Worm (Caenorhabditis elegans) whole organism, young adult: ENCODE results near the gene srbc-59.

ENCODE experiments used
- T26A5.8 ChIP-seq: sonication (generic microtip); optimal IDR thresholded peaks from 2 replicates; lab custom pipeline; 2016; ENCODE audit warnings: missing genetic modification characterization, missing compliant biosample characterization
- Y95B8A.8 ChIP-seq: fragments of 200-800 bp; sonication (Bioruptor generic); IDR thresholded peaks from 2 replicates; pipeline ENCODE4 v1.3.6; 2022; ENCODE audit warnings: missing genetic modification reagents, missing genetic modification characterization, missing compliant biosample characterization
- cebp-2 ChIP-seq: fragments of 200-800 bp; sonication (Bioruptor generic); IDR thresholded peaks from 2 replicates; pipeline ENCODE4 v1.3.6; 2022; ENCODE audit warnings: missing genetic modification characterization, missing compliant biosample characterization
- hsf-1 ChIP-seq: fragments of 200-800 bp; sonication (Bioruptor generic); IDR thresholded peaks from 2 replicates; pipeline ENCODE4 v1.3.6; 2022; ENCODE audit warnings: missing genetic modification reagents, missing genetic modification characterization, missing compliant biosample characterization
- mel-28 ChIP-seq: sonication (generic microtip); optimal IDR thresholded peaks from 2 replicates; lab custom pipeline; 2016; ENCODE audit warnings: borderline replicate concordance, mild to moderate bottlenecking, missing genetic modification characterization, missing compliant biosample characterization
- mxl-1 ChIP-seq: sonication (generic microtip); optimal IDR thresholded peaks from 2 replicates; lab custom pipeline; 2016; ENCODE audit warnings: missing genetic modification characterization, missing compliant biosample characterization
- snpc-4 ChIP-seq, 5 experiments: fragments of 150-350 bp in 1 of 5; sonication (generic microtip) in 4 of 5; optimal IDR thresholded peaks; 2 replicates each; lab custom pipeline; 2014 to 2018; ENCODE audit warnings: missing genetic modification characterization in 5 of 5, missing biosample characterization in 3 of 5, antibody characterized with exemption in 2 of 5, mild to moderate bottlenecking in 2 of 5, missing compliant biosample characterization in 2 of 5, missing genotype in 2 of 5, moderate library complexity in 2 of 5, missing genetic modification reagents in 1 of 5
- unc-62 ChIP-seq: fragments of 150-350 bp; optimal IDR thresholded peaks from 2 replicates; lab custom pipeline; 2014; ENCODE audit warnings: missing biosample characterization, missing genetic modification reagents, missing genetic modification characterization

DNA sequence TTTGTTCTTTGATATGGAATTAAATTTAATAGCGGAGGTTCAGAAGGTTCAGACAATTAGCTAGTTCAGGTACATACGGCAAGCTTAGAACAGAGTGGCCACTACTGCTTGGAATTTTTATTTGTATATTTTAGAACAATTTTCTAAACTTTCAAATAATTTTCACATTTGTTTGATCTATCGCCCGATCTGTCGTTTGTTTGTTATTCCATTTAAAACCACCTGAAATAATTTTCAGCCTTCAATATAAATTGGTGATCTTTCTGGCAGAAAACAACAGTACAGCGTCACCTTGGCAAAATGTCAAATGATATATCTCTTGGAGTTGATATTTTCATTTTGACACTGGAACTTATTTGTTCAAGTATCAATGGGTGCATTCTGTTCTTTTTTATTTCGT is 36.3 kb downstream of the srbc-59 start, which contains the start of gene R13D11.3:
- TF ChIP-seq snpc-4 (GFP tag; optimal IDR thresholded peaks at IDR 0.05; lab: Kevin White, UChicago): no peak
- no peak for TF ChIP-seq snpc-4 (tag; optimal IDR thresholded peaks at IDR 0.05; lab: Kevin White, UChicago)
- TF ChIP-seq cebp-2 (GFP tag; lab: Robert Waterston, UW): no peak
- no peak for TF ChIP-seq mel-28
- no peak for TF ChIP-seq Y95B8A.8 (GFP tag; lab: Robert Waterston, UW)
- TF ChIP-seq unc-62 (GFP tag; lab: Kevin White, UChicago): no peak
- TF ChIP-seq mxl-1 (tag; lab: Kevin White, UChicago): no peak
- no peak for TF ChIP-seq hsf-1 (GFP tag; lab: Robert Waterston, UW)
- TF ChIP-seq T26A5.8 (tag; lab: Kevin White, UChicago): no peak
